Worm (Caenorhabditis elegans): ENCODE data around the gene cup-15.

cup-15 gene

ce11 chrII:9358230-9358629, 5.4 kb downstream of the cup-15 start, which contains the start of gene mel-11:
mel-11 (plus strand) TSS chrII:9358530.
- TF ChIP-seq F13H6.1 (tag; optimal IDR thresholded peaks at IDR 0.05) (no peak), mab-5 (tag; optimal IDR thresholded peaks at IDR 0.05) (no peak), egl-27 (tag; optimal IDR thresholded peaks at IDR 0.05) (no peak), unc-62 (GFP tag; optimal IDR thresholded peaks at IDR 0.05) (no peak), unc-55 (GFP tag; optimal IDR thresholded peaks at IDR 0.05) (no peak), nhr-23 (tag; optimal IDR thresholded peaks at IDR 0.05) (no peak), alr-1 (tag; optimal IDR thresholded peaks at IDR 0.05) (no peak), unc-39 (tag; optimal IDR thresholded peaks at IDR 0.05) (no peak), lin-13 (GFP tag; optimal IDR thresholded peaks at IDR 0.05) (no peak), Y55F3AM.14 (GFP tag; optimal IDR thresholded peaks at IDR 0.05) (no peak), elt-1 (tag; optimal IDR thresholded peaks at IDR 0.05) (no peak), nhr-12 (tag; optimal IDR thresholded peaks at IDR 0.05) (no peak), crh-2 (tag; optimal IDR thresholded peaks at IDR 0.05) (no peak), sem-4 (tag; optimal IDR thresholded peaks at IDR 0.05) (no peak), lin-11 (tag; optimal IDR thresholded peaks at IDR 0.05) (no peak), fos-1 (tag; optimal IDR thresholded peaks at IDR 0.05) (no peak), peb-1 (tag; optimal IDR thresholded peaks at IDR 0.05) (no peak)

ce11 chrII:9362249-9362648, 9.4 kb downstream of the cup-15 start:
- TF ChIP-seq egl-27 (tag; optimal IDR thresholded peaks at IDR 0.05), result no peak
- TF ChIP-seq nhr-6 (tag; optimal IDR thresholded peaks at IDR 0.05), result no peak
- no peak for TF ChIP-seq nhr-237 (tag; optimal IDR thresholded peaks at IDR 0.05)
- no peak for TF ChIP-seq mbf-1 (tag; optimal IDR thresholded peaks at IDR 0.05)
- no peak for TF ChIP-seq F13H6.1 (tag; optimal IDR thresholded peaks at IDR 0.05)
- TF ChIP-seq nhr-10 (tag; optimal IDR thresholded peaks at IDR 0.05), result no peak
- TF ChIP-seq ceh-16 (tag; optimal IDR thresholded peaks at IDR 0.05), result no peak
- no peak for TF ChIP-seq sma-9 (GFP tag; optimal IDR thresholded peaks at IDR 0.05)
- no peak for TF ChIP-seq sma-9 (tag; optimal IDR thresholded peaks at IDR 0.05)
- TF ChIP-seq zag-1 (tag; optimal IDR thresholded peaks at IDR 0.05), result no peak
- no peak for TF ChIP-seq fos-1 (tag; optimal IDR thresholded peaks at IDR 0.05)
- no peak for TF ChIP-seq sem-4 (tag; optimal IDR thresholded peaks at IDR 0.05)
- no peak for TF ChIP-seq dmd-4 (tag; optimal IDR thresholded peaks at IDR 0.05)
- TF ChIP-seq ZK546.5 (tag; optimal IDR thresholded peaks at IDR 0.05), result no peak
- no peak for TF ChIP-seq lin-11 (tag; optimal IDR thresholded peaks at IDR 0.05)
- TF ChIP-seq lsy-2 (tag; optimal IDR thresholded peaks at IDR 0.05), result no peak
- TF ChIP-seq nhr-23 (tag; optimal IDR thresholded peaks at IDR 0.05), result no peak
- no peak for TF ChIP-seq alr-1 (tag; optimal IDR thresholded peaks at IDR 0.05)
- TF ChIP-seq mdl-1 (tag; optimal IDR thresholded peaks at IDR 0.05), result no peak
- no peak for TF ChIP-seq peb-1 (tag; optimal IDR thresholded peaks at IDR 0.05)
- TF ChIP-seq elt-3 (tag; optimal IDR thresholded peaks at IDR 0.05), result no peak

- TF ChIP-seq nhr-23 (tag; optimal IDR thresholded peaks at IDR 0.05) (no peak), unc-62 (GFP tag; optimal IDR thresholded peaks at IDR 0.05) (no peak), nhr-6 (tag; optimal IDR thresholded peaks at IDR 0.05) (no peak)
These were observed 16.6 kb downstream of the cup-15 start for ce11 chrII:9369394-9369793.

- TF ChIP-seq ztf-11 (tag; optimal IDR thresholded peaks at IDR 0.05) (no peak), R02D3.7 (tag; optimal IDR thresholded peaks at IDR 0.05) (no peak), nhr-21 (tag; optimal IDR thresholded peaks at IDR 0.05) (no peak), Y55F3AM.14 (GFP tag; optimal IDR thresholded peaks at IDR 0.05) (no peak), egl-27 (tag; optimal IDR thresholded peaks at IDR 0.05) (no peak), elt-3 (tag; optimal IDR thresholded peaks at IDR 0.05) (no peak), sma-9 (GFP tag; optimal IDR thresholded peaks at IDR 0.05) (no peak), sma-9 (tag; optimal IDR thresholded peaks at IDR 0.05) (no peak), mbf-1 (tag; optimal IDR thresholded peaks at IDR 0.05) (no peak), ceh-82 (tag; optimal IDR thresholded peaks at IDR 0.05) (no peak), ZK546.5 (tag; optimal IDR thresholded peaks at IDR 0.05) (no peak), nhr-6 (tag; optimal IDR thresholded peaks at IDR 0.05) (no peak), blmp-1 (tag; optimal IDR thresholded peaks at IDR 0.05; ENCODE audit: insufficient read depth) (no peak), C34F6.9 (tag; optimal IDR thresholded peaks at IDR 0.05) (no peak), lsy-2 (tag; optimal IDR thresholded peaks at IDR 0.05) (no peak)
These were observed 19.6 kb downstream of the cup-15 start, which contains the start of gene C06C3.3 for ce11 chrII:9372393-9372792. C06C3.3 (minus strand) TSS chrII:9372493.
